Fruit fly (Drosophila melanogaster): ENCODE data around the gene CG14974.

Gene CG14974

DNA sequence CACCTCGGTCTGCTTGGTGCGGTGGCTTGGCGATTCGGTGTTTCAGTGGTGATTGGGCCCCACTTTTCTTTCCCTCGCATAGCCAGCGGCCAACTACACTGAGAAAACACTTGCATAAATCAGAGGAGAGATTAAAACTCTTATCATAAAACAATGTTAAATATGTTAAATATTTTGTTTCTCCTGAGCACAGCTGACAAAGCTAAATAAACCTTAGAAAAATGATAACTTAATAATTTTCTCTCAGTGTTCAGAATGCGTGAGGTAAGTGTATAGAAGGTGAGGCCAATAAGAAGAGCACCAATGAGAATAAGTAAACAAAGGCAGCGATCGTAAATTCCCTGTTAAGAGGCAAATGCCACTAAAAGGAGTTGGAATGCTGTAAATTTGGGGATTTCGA lies 3.6 kb downstream of the CG14974 start (continued):
- TF ChIP-seq sob (GFP tag; IDR thresholded peaks at IDR 0.05) (peak; percentile 67; the same call in 1 of the 2 replicates), Hsf (GFP tag; optimal IDR thresholded peaks at IDR 0.05) (peak; percentile 86), ATbp (GFP tag; optimal IDR thresholded peaks at IDR 0.05) (peak; percentile 70), gce (GFP tag; IDR thresholded peaks at IDR 0.05) (peak; percentile 67; the same call in 1 of the 3 replicates), tap (tag; optimal IDR thresholded peaks at IDR 0.05) (peak; percentile 58), inv (GFP tag; IDR thresholded peaks at IDR 0.05; ENCODE audit: partially characterized antibody) (no peak), NC2α (GFP tag; optimal IDR thresholded peaks at IDR 0.05) (peak; percentile 36), sisA (GFP tag; IDR thresholded peaks at IDR 0.05) (peak; percentile 82), CG12071 (GFP tag; optimal IDR thresholded peaks at IDR 0.05) (peak; percentile 8), danr (GFP tag; IDR thresholded peaks at IDR 0.05) (peak; percentile 43), ranshi (GFP tag; IDR thresholded peaks at IDR 0.05) (peak; percentile 64; the same call in 1 of the 2 replicates), unc-4 (GFP tag; IDR thresholded peaks at IDR 0.05; ENCODE audit: partially characterized antibody) (no peak), Dp (GFP tag; optimal IDR thresholded peaks at IDR 0.05) (no peak), NfI (GFP tag; optimal IDR thresholded peaks at IDR 0.05) (peak; percentile 56), eyg (GFP tag; optimal IDR thresholded peaks at IDR 0.05) (peak; percentile 26), NC2β (GFP tag; optimal IDR thresholded peaks at IDR 0.05) (peak; percentile 85), CG3847 (GFP tag; IDR thresholded peaks at IDR 0.05) (peak; percentile 31; the same call in 1 of the 2 replicates), CG7987 (GFP tag; optimal IDR thresholded peaks at IDR 0.05) (peak; percentile 52), CG17568 (GFP tag; optimal IDR thresholded peaks at IDR 0.05) (peak; percentile 76), CG2116 (GFP tag; optimal IDR thresholded peaks at IDR 0.05) (peak; percentile 7), zfh1 (GFP tag; IDR thresholded peaks at IDR 0.05) (peak; percentile 94), Taf1 (GFP tag; IDR thresholded peaks at IDR 0.05) (peak; percentile 38; the same call in 1 of the 2 replicates), Atf3 (GFP tag; optimal IDR thresholded peaks at IDR 0.05) (peak; percentile 83), ci (GFP tag; IDR thresholded peaks at IDR 0.05) (peak; percentile 87), org-1 (GFP tag; optimal IDR thresholded peaks at IDR 0.05) (peak; percentile 58), sqz (GFP tag; optimal IDR thresholded peaks at IDR 0.05) (peak; percentile 29), CG9932 (GFP tag; IDR thresholded peaks at IDR 0.05) (peak; percentile 36; the same call in 1 of the 2 replicates), CoRest (tag; optimal IDR thresholded peaks at IDR 0.05) (peak; percentile 82), fd64A (GFP tag; optimal IDR thresholded peaks at IDR 0.05) (no peak), CG12391 (tag; optimal IDR thresholded peaks at IDR 0.05) (peak; percentile 91), aop (GFP tag; IDR thresholded peaks at IDR 0.05) (no peak), ase (GFP tag; IDR thresholded peaks at IDR 0.05) (peak; percentile 63; the same call in 2 of the 3 replicates), jumu (GFP tag; optimal IDR thresholded peaks at IDR 0.05) (peak; percentile 66), HHEX (GFP tag; optimal IDR thresholded peaks at IDR 0.05) (peak; percentile 57), HmgZ (tag; optimal IDR thresholded peaks at IDR 0.05) (peak; percentile 64), CG10431 (GFP tag; optimal IDR thresholded peaks at IDR 0.05) (peak; percentile 52), Dll (GFP tag; IDR thresholded peaks at IDR 0.05; ENCODE audit: partially characterized antibody) (no peak), shn (GFP tag; optimal IDR thresholded peaks at IDR 0.05) (peak; percentile 62), Dad (GFP tag; optimal IDR thresholded peaks at IDR 0.05) (peak; percentile 46), psq (GFP tag; optimal IDR thresholded peaks at IDR 0.05) (peak; percentile 69), Spps (tag; optimal IDR thresholded peaks at IDR 0.05) (peak; percentile 90), zen (tag; optimal IDR thresholded peaks at IDR 0.05) (peak; percentile 74), Blimp-1 (GFP tag; optimal IDR thresholded peaks at IDR 0.05) (peak; percentile 87), Tbp (GFP tag; optimal IDR thresholded peaks at IDR 0.05) (no peak), Fer3 (tag; optimal IDR thresholded peaks at IDR 0.05) (peak; percentile 48), CG8388 (GFP tag; optimal IDR thresholded peaks at IDR 0.05) (peak; percentile 86), lab (GFP tag; optimal IDR thresholded peaks at IDR 0.05) (peak; percentile 49), Elba2 (GFP tag; optimal IDR thresholded peaks at IDR 0.05) (peak; percentile 86), peb (GFP tag; IDR thresholded peaks at IDR 0.05) (peak; percentile 80), Fer2 (tag; optimal IDR thresholded peaks at IDR 0.05) (no peak), CG31365 (tag; optimal IDR thresholded peaks at IDR 0.05) (no peak)

Measured in whole organism, embryonic.